Fruit fly (Drosophila melanogaster): Measurements from ENCODE around the gene btd.

btd gene

DNA sequence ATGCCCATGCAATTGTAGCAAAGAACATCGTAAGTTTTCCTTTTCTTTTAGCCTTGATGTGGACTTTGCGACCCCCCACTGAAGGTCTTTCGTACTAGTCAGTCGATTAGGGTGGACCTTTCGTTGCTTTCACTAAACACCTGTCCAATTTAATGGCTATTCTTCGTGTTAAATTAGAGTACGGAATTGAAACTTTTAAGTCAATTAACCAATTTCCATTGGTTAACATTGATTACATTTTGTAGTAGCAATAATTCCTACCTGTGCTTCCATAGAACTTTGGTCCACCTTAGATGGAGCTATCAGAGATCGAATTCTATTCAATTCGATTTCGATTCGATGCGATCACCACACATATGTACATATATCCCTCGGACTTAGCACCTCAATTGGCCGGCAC, 29.6 kb upstream of the btd start (continued):
- TF ChIP-seq run (tag; optimal IDR thresholded peaks at IDR 0.05) (no peak), Ravus (GFP tag; IDR thresholded peaks at IDR 0.05) (no peak), sna (GFP tag; IDR thresholded peaks at IDR 0.05; ENCODE audit: partially characterized antibody) (no peak), Rx (GFP tag; IDR thresholded peaks at IDR 0.05) (no peak), ttk (GFP tag; IDR thresholded peaks at IDR 0.05) (no peak), schlank (tag; optimal IDR thresholded peaks at IDR 0.05) (peak; percentile 53), sob (GFP tag; IDR thresholded peaks at IDR 0.05) (peak; percentile 38; the same call in 1 of the 2 replicates), Deaf1 (tag; optimal IDR thresholded peaks at IDR 0.05) (no peak), Dfd (GFP tag; optimal IDR thresholded peaks at IDR 0.05) (no peak), CG6254 (GFP tag; optimal IDR thresholded peaks at IDR 0.05) (peak; percentile 52), Hr39 (optimal IDR thresholded peaks at IDR 0.05) (no peak), CG11398 (GFP tag; optimal IDR thresholded peaks at IDR 0.05) (no peak), CG13775 (GFP tag; optimal IDR thresholded peaks at IDR 0.05) (peak; percentile 23), aop (GFP tag; IDR thresholded peaks at IDR 0.05) (no peak), bab2 (GFP tag; optimal IDR thresholded peaks at IDR 0.05) (no peak), ro (GFP tag; IDR thresholded peaks at IDR 0.05) (no peak), dpn (GFP tag; optimal IDR thresholded peaks at IDR 0.05) (peak in 1 of 2 experiments; percentile 36), CG7786 (GFP tag; optimal IDR thresholded peaks at IDR 0.05) (peak; percentile 31), CG11085 (GFP tag; IDR thresholded peaks at IDR 0.05) (0 out of 2 replicates have a peak, but pooled peaks have one; percentile 24), inv (GFP tag; IDR thresholded peaks at IDR 0.05; ENCODE audit: partially characterized antibody) (no peak), NC2β (GFP tag; optimal IDR thresholded peaks at IDR 0.05) (peak; percentile 12), CG15514 (GFP tag; optimal IDR thresholded peaks at IDR 0.05) (no peak), Sry-δ (GFP tag; optimal IDR thresholded peaks at IDR 0.05) (no peak), ham (GFP tag; IDR thresholded peaks at IDR 0.05) (no peak), trh (GFP tag; optimal IDR thresholded peaks at IDR 0.05) (no peak), Antp (GFP tag; optimal IDR thresholded peaks at IDR 0.05) (no peak), bbx (GFP tag; IDR thresholded peaks at IDR 0.05; ENCODE audit: partially characterized antibody) (no peak), CG17912 (GFP tag; optimal IDR thresholded peaks at IDR 0.05) (no peak), CG9876 (GFP tag; optimal IDR thresholded peaks at IDR 0.05) (no peak), scrt (GFP tag; optimal IDR thresholded peaks at IDR 0.05) (peak; percentile 15), CG12299 (tag; optimal IDR thresholded peaks at IDR 0.05) (peak; percentile 27), sens-2 (GFP tag; IDR thresholded peaks at IDR 0.05) (no peak), crol (GFP tag; IDR thresholded peaks at IDR 0.05) (no peak), sqz (GFP tag; optimal IDR thresholded peaks at IDR 0.05) (no peak), sisA (GFP tag; IDR thresholded peaks at IDR 0.05) (peak; percentile 43; the same call in 1 of the 2 replicates), CG9437 (GFP tag; optimal IDR thresholded peaks at IDR 0.05) (peak; percentile 33), CG4820 (GFP tag; optimal IDR thresholded peaks at IDR 0.05) (peak; percentile 32), Mad (GFP tag; optimal IDR thresholded peaks at IDR 0.05) (no peak), wek (GFP tag; optimal IDR thresholded peaks at IDR 0.05) (no peak), Dbx (GFP tag; IDR thresholded peaks at IDR 0.05) (no peak), zf30C (GFP tag; optimal IDR thresholded peaks at IDR 0.05) (no peak), tio (GFP tag; optimal IDR thresholded peaks at IDR 0.05) (no peak), CG9215 (GFP tag; IDR thresholded peaks at IDR 0.05) (no peak), tgo (GFP tag; IDR thresholded peaks at IDR 0.05) (0 out of 3 replicates have a peak, but pooled peaks have one; percentile 25), grn (GFP tag; optimal IDR thresholded peaks at IDR 0.05) (peak; percentile 2), CG7556 (GFP tag; optimal IDR thresholded peaks at IDR 0.05) (peak; percentile 44), unpg (GFP tag; optimal IDR thresholded peaks at IDR 0.05) (peak; percentile 77), CG8924 (tag; optimal IDR thresholded peaks at IDR 0.05) (peak; percentile 68), CG3407 (GFP tag; optimal IDR thresholded peaks at IDR 0.05) (peak; percentile 6), shn (GFP tag; optimal IDR thresholded peaks at IDR 0.05) (peak; percentile 14), peb (GFP tag; IDR thresholded peaks at IDR 0.05) (no peak), ssp (GFP tag; IDR thresholded peaks at IDR 0.05) (no peak), Hmr (GFP tag; optimal IDR thresholded peaks at IDR 0.05) (no peak)
